Worm (Caenorhabditis elegans) whole organism, L1 larva: ENCODE data around the gene apd-3.
A peak's percentile ranks its signal among the peaks of the same experiment; 100 is the strongest.

ENCODE experiments used
- C04F5.9 ChIP-seq: sonication (generic microtip); optimal IDR thresholded peaks from 2 replicates; lab custom pipeline; 2016; ENCODE audit warnings: missing genetic modification characterization, missing compliant biosample characterization
- C16A3.4 ChIP-seq: fragments of 150-350 bp; optimal IDR thresholded peaks from 2 replicates; lab custom pipeline; 2014; ENCODE audit warnings: missing biosample characterization, missing genetic modification characterization
- C34B4.2 ChIP-seq: sonication (generic microtip); optimal IDR thresholded peaks from 2 replicates; lab custom pipeline; 2017; ENCODE audit warnings: mild to moderate bottlenecking, missing genetic modification characterization, missing compliant biosample characterization
- F16B12.6 ChIP-seq: fragments of 150-350 bp; optimal IDR thresholded peaks from 2 replicates; lab custom pipeline; 2014; ENCODE audit warnings: missing biosample characterization, missing genetic modification characterization
- Y116A8C.19 ChIP-seq: sonication (generic microtip); optimal IDR thresholded peaks from 2 replicates; lab custom pipeline; 2016; ENCODE audit warnings: missing compliant biosample characterization, missing genetic modification characterization, borderline replicate concordance
- aly-2 ChIP-seq: fragments of 150-350 bp; optimal IDR thresholded peaks from 2 replicates; lab custom pipeline; 2014; ENCODE audit warnings: missing biosample characterization, missing genetic modification characterization
- ceh-8 ChIP-seq: fragments of 200-800 bp; sonication (Bioruptor generic); optimal IDR thresholded peaks from 2 replicates; lab custom pipeline; 2018; ENCODE audit warnings: mild to moderate bottlenecking, missing genetic modification characterization, moderate library complexity, missing compliant biosample characterization
- ceh-88 ChIP-seq: fragments of 200-800 bp; sonication (Bioruptor generic); IDR thresholded peaks from 2 replicates; pipeline ENCODE4 v1.3.6; 2022; ENCODE audit warnings: missing genetic modification characterization, missing compliant biosample characterization
- ceh-90 ChIP-seq: sonication (generic microtip); optimal IDR thresholded peaks from 2 replicates; lab custom pipeline; 2016; ENCODE audit warnings: missing genetic modification characterization, missing compliant biosample characterization
- ces-1 ChIP-seq: fragments of 150-350 bp; optimal IDR thresholded peaks from 2 replicates; lab custom pipeline; 2014; ENCODE audit warnings: missing biosample characterization, missing genetic modification reagents, missing genetic modification characterization
- dpl-1 ChIP-seq, 3 experiments: fragments of 150-350 bp in 2 of 3; sonication (generic microtip) in 1 of 3; optimal IDR thresholded peaks; 2 replicates each; lab custom pipeline; 2014 to 2017; ENCODE audit warnings: missing biosample characterization in 3 of 3, missing genetic modification characterization in 3 of 3, missing genetic modification reagents in 3 of 3
- efl-3 ChIP-seq: fragments of 200-800 bp; sonication (Bioruptor generic); optimal IDR thresholded peaks from 2 replicates; lab custom pipeline; 2018; ENCODE audit warnings: mild to moderate bottlenecking, missing genetic modification characterization, missing compliant biosample characterization
- egl-27 ChIP-seq, 2 experiments: fragments of 150-350 bp in 1 of 2; sonication (generic microtip); optimal IDR thresholded peaks; 3 replicates each; lab custom pipeline; 2017 to 2018; ENCODE audit warnings: missing biosample characterization in 2 of 2, missing genetic modification characterization in 2 of 2, missing genetic modification reagents in 2 of 2
- elt-2 ChIP-seq: sonication (generic microtip); optimal IDR thresholded peaks from 2 replicates; lab custom pipeline; 2016; ENCODE audit warnings: missing genetic modification characterization, mild to moderate bottlenecking, inconsistent platforms, missing compliant biosample characterization, missing genetic modification reagents
- ets-5 ChIP-seq: fragments of 200-800 bp; sonication (Bioruptor generic); IDR thresholded peaks from 2 replicates; pipeline ENCODE4 v1.3.6; 2022; ENCODE audit warnings: missing genetic modification characterization, missing compliant biosample characterization
- hlh-17 ChIP-seq: fragments of 200-800 bp; sonication (Bioruptor generic); optimal IDR thresholded peaks from 2 replicates; lab custom pipeline; 2018; ENCODE audit warnings: missing genetic modification characterization, mild to moderate bottlenecking, missing compliant biosample characterization, moderate library complexity, borderline replicate concordance
- hlh-4 ChIP-seq: sonication (generic microtip); optimal IDR thresholded peaks from 2 replicates; lab custom pipeline; 2016; ENCODE audit warnings: mild to moderate bottlenecking, missing genetic modification characterization, missing compliant biosample characterization
- hpl-2 ChIP-seq: fragments of 150-350 bp; optimal IDR thresholded peaks from 2 replicates; lab custom pipeline; 2014; ENCODE audit warnings: missing biosample characterization, missing genetic modification reagents, missing genetic modification characterization
- irx-1 ChIP-seq: sonication (generic microtip); optimal IDR thresholded peaks from 2 replicates; lab custom pipeline; 2016; ENCODE audit warnings: missing genetic modification characterization, missing compliant biosample characterization
- lin-13 ChIP-seq: fragments of 150-350 bp; optimal IDR thresholded peaks from 2 replicates; lab custom pipeline; 2014; ENCODE audit warnings: missing biosample characterization, missing genetic modification reagents, missing genetic modification characterization
- lin-14 ChIP-seq: fragments of 200-800 bp; sonication (Bioruptor generic); optimal IDR thresholded peaks from 2 replicates; lab custom pipeline; 2018; ENCODE audit warnings: mild to moderate bottlenecking, missing genetic modification characterization, moderate library complexity, missing compliant biosample characterization
- lin-15B ChIP-seq: fragments of 150-350 bp; sonication (generic microtip); optimal IDR thresholded peaks from 3 replicates; lab custom pipeline; 2014; ENCODE audit warnings: missing biosample characterization, missing genetic modification characterization
- lin-39 ChIP-seq: fragments of 150-350 bp; optimal IDR thresholded peaks from 2 replicates; lab custom pipeline; 2014; ENCODE audit warnings: missing biosample characterization, missing genetic modification reagents, missing genetic modification characterization
- mdl-1 ChIP-seq, 2 experiments: fragments of 150-350 bp; optimal IDR thresholded peaks; 2 replicates each; lab custom pipeline; 2014 to 2017; ENCODE audit warnings: missing biosample characterization in 2 of 2, missing genetic modification characterization in 2 of 2, inconsistent platforms in 1 of 2
- mef-2 ChIP-seq: fragments of 150-350 bp; optimal IDR thresholded peaks from 2 replicates; lab custom pipeline; 2014; ENCODE audit warnings: missing biosample characterization, missing genetic modification characterization
- mep-1 ChIP-seq: fragments of 150-350 bp; optimal IDR thresholded peaks from 2 replicates; lab custom pipeline; 2014; ENCODE audit warnings: missing biosample characterization, missing genetic modification characterization
- nhr-11 ChIP-seq: fragments of 150-350 bp; optimal IDR thresholded peaks from 2 replicates; lab custom pipeline; 2014; ENCODE audit warnings: missing biosample characterization, missing genetic modification characterization
- nhr-12 ChIP-seq: sonication (generic microtip); optimal IDR thresholded peaks from 2 replicates; lab custom pipeline; 2017; ENCODE audit warnings: missing biosample characterization, missing genetic modification characterization
- nhr-20 ChIP-seq: sonication (generic microtip); optimal IDR thresholded peaks from 2 replicates; lab custom pipeline; 2016; ENCODE audit warnings: mild to moderate bottlenecking, missing genetic modification characterization, missing compliant biosample characterization
- nhr-28 ChIP-seq: fragments of 150-350 bp; optimal IDR thresholded peaks from 2 replicates; lab custom pipeline; 2014; ENCODE audit warnings: missing biosample characterization, missing genetic modification characterization
- nhr-47 ChIP-seq: sonication (generic microtip); optimal IDR thresholded peaks from 2 replicates; lab custom pipeline; 2016; ENCODE audit warnings: mild to moderate bottlenecking, missing genetic modification characterization, moderate library complexity, missing compliant biosample characterization
- nhr-71 ChIP-seq: sonication (generic microtip); optimal IDR thresholded peaks from 2 replicates; lab custom pipeline; 2016; ENCODE audit warnings: mild to moderate bottlenecking, missing genetic modification characterization, moderate library complexity, missing compliant biosample characterization
- nhr-76 ChIP-seq: sonication (generic microtip); optimal IDR thresholded peaks from 2 replicates; lab custom pipeline; 2017; ENCODE audit warnings: missing biosample characterization, missing genetic modification characterization
- nhr-77 ChIP-seq: fragments of 150-350 bp; optimal IDR thresholded peaks from 2 replicates; lab custom pipeline; 2014; ENCODE audit warnings: missing biosample characterization, missing genetic modification characterization
- nhr-85 ChIP-seq: sonication (generic microtip); peaks from one replicate; lab custom pipeline; 2016; ENCODE audit warnings: missing genetic modification characterization, inconsistent platforms, missing compliant biosample characterization
- nhr-90 ChIP-seq: sonication (generic microtip); optimal IDR thresholded peaks from 2 replicates; lab custom pipeline; 2016; ENCODE audit warnings: mild to moderate bottlenecking, missing genetic modification characterization, missing compliant biosample characterization; ENCODE audit not compliant: poor library complexity
- skn-1 ChIP-seq: fragments of 150-350 bp; optimal IDR thresholded peaks from 2 replicates; lab custom pipeline; 2014; ENCODE audit warnings: missing biosample characterization, missing genetic modification characterization
- snpc-4 ChIP-seq: fragments of 150-350 bp; optimal IDR thresholded peaks from 2 replicates; lab custom pipeline; 2014; ENCODE audit warnings: missing biosample characterization, missing genetic modification characterization
- snu-23 ChIP-seq: sonication (generic microtip); optimal IDR thresholded peaks from 2 replicates; lab custom pipeline; 2016; ENCODE audit warnings: missing genetic modification characterization, missing compliant biosample characterization
- sox-4 ChIP-seq: sonication (generic microtip); optimal IDR thresholded peaks from 2 replicates; lab custom pipeline; 2016; ENCODE audit warnings: missing genetic modification characterization, missing compliant biosample characterization
- sptf-1 ChIP-seq: fragments of 150-350 bp; optimal IDR thresholded peaks from 2 replicates; lab custom pipeline; 2014; ENCODE audit warnings: missing biosample characterization, missing genetic modification characterization
- swsn-7 ChIP-seq: sonication (generic microtip); optimal IDR thresholded peaks from 2 replicates; lab custom pipeline; 2016; ENCODE audit warnings: missing genetic modification characterization, missing compliant biosample characterization
- tbx-2 ChIP-seq: sonication (generic microtip); optimal IDR thresholded peaks from 2 replicates; lab custom pipeline; 2016; ENCODE audit warnings: missing genetic modification characterization, missing compliant biosample characterization
- unc-130 ChIP-seq: fragments of 150-350 bp; optimal IDR thresholded peaks from 2 replicates; lab custom pipeline; 2017; ENCODE audit warnings: missing biosample characterization, missing genetic modification characterization, inconsistent platforms
- unc-98 ChIP-seq: fragments of 200-800 bp; sonication (Bioruptor generic); IDR thresholded peaks from 2 replicates; pipeline ENCODE4 v1.3.6; 2022; ENCODE audit warnings: missing genetic modification characterization, missing compliant biosample characterization
- vab-15 ChIP-seq: sonication (generic microtip); optimal IDR thresholded peaks from 2 replicates; lab custom pipeline; 2017; ENCODE audit warnings: missing genotype, mild to moderate bottlenecking, missing genetic modification characterization, missing compliant biosample characterization
- xbp-1 ChIP-seq: sonication (generic microtip); optimal IDR thresholded peaks from 2 replicates; lab custom pipeline; 2016; ENCODE audit warnings: missing genetic modification characterization, missing compliant biosample characterization
- ztf-11 ChIP-seq, 2 experiments: sonication (generic microtip); optimal IDR thresholded peaks; 2 replicates each; lab custom pipeline; 2016 to 2017; ENCODE audit warnings: missing genetic modification characterization in 2 of 2, missing biosample characterization in 1 of 2, missing compliant biosample characterization in 1 of 2
- ztf-4 ChIP-seq: fragments of 150-350 bp; optimal IDR thresholded peaks from 2 replicates; lab custom pipeline; 2014; ENCODE audit warnings: missing biosample characterization, missing genetic modification characterization

The apd-3 gene

ce11 chrII:3520988-3521850, 25.0 kb downstream of the apd-3 start, which contains the start of gene W09G10.9 (continued):
- TF ChIP-seq nhr-47 (tag; lab: Kevin White, UChicago) = peak; percentile 84
- TF ChIP-seq nhr-71 (tag; lab: Kevin White, UChicago) = peak; percentile 80
- TF ChIP-seq ceh-90 = no peak
- no peak for TF ChIP-seq ceh-8 (GFP tag; lab: Kevin White, UChicago)
- peak in 1 of 2 experiments; percentile 56 for TF ChIP-seq ztf-11 (tag; optimal IDR thresholded peaks at IDR 0.05; lab: Kevin White, UChicago)
- TF ChIP-seq xbp-1 = peak; percentile 72
- no peak for TF ChIP-seq egl-27 (tag; optimal IDR thresholded peaks at IDR 0.05; lab: Kevin White, UChicago)
- TF ChIP-seq C04F5.9 (tag; lab: Kevin White, UChicago) = no peak
- no peak for TF ChIP-seq Y116A8C.19 (tag; lab: Kevin White, UChicago)
- TF ChIP-seq nhr-11 = no peak
- TF ChIP-seq ceh-88 (GFP tag; lab: Robert Waterston, UW) = peak; percentile 73
- TF ChIP-seq snpc-4 = peak; percentile 27
- no peak for TF ChIP-seq vab-15 (tag; lab: Kevin White, UChicago)
- TF ChIP-seq nhr-28 (tag; lab: Kevin White, UChicago) = no peak
- TF ChIP-seq dpl-1 (GFP tag; optimal IDR thresholded peaks at IDR 0.05; lab: Kevin White, UChicago) = peak; percentile 8 to 47 (median 43)
- TF ChIP-seq sox-4 (tag; lab: Kevin White, UChicago) = no peak
- no peak for TF ChIP-seq efl-3 (GFP tag; lab: Kevin White, UChicago)
- peak; percentile 41 for TF ChIP-seq C16A3.4 (tag; lab: Kevin White, UChicago)
- no peak for TF ChIP-seq C34B4.2 (tag; lab: Kevin White, UChicago)
- peak; percentile 23 for TF ChIP-seq mep-1 (tag; lab: Kevin White, UChicago)
- TF ChIP-seq elt-2 (tag; lab: Kevin White, UChicago) = peak; percentile 23
- TF ChIP-seq ztf-4 (tag; lab: Kevin White, UChicago) = no peak
- peak; percentile 41 for TF ChIP-seq skn-1
- peak; percentile 71 for TF ChIP-seq lin-14
- TF ChIP-seq nhr-20 (tag; lab: Kevin White, UChicago) = peak; percentile 78
- peak; percentile 52 for TF ChIP-seq nhr-77 (tag; lab: Kevin White, UChicago)
- TF ChIP-seq unc-98 = no peak
- peak; percentile 66 for TF ChIP-seq tbx-2 (tag; lab: Kevin White, UChicago)
- peak; percentile 63 for TF ChIP-seq nhr-85 (tag; lab: Kevin White, UChicago)
- TF ChIP-seq irx-1 (tag; lab: Kevin White, UChicago) = peak; percentile 40
- TF ChIP-seq mdl-1 (tag; optimal IDR thresholded peaks at IDR 0.05; lab: Kevin White, UChicago) = peak in 1 of 2 experiments; percentile 61
- TF ChIP-seq nhr-12 (tag; lab: Kevin White, UChicago) = no peak
- TF ChIP-seq hlh-4 (tag; lab: Kevin White, UChicago) = no peak
- no peak for TF ChIP-seq sptf-1
- no peak for TF ChIP-seq hlh-17 (GFP tag; lab: Kevin White, UChicago)
- TF ChIP-seq ces-1 = no peak
- TF ChIP-seq lin-13 (GFP tag; lab: Kevin White, UChicago) = peak; percentile 32

ce11 chrII:3518961-3519544, 27.2 kb downstream of the apd-3 start, which contains the start of gene clec-126:
clec-126 (plus strand) TSS chrII:3519494.
- TF ChIP-seq nhr-71 (tag; lab: Kevin White, UChicago) (peak; percentile 81), swsn-7 (peak; percentile 65), mdl-1 (tag; optimal IDR thresholded peaks at IDR 0.05; lab: Kevin White, UChicago) (peak in 1 of 2 experiments; percentile 50), lin-15B (peak; percentile 24), Y116A8C.19 (tag; lab: Kevin White, UChicago) (no peak), hpl-2 (GFP tag; lab: Kevin White, UChicago) (no peak), mef-2 (tag; lab: Kevin White, UChicago) (peak; percentile 15), nhr-90 (tag; lab: Kevin White, UChicago) (peak; percentile 90), hlh-17 (GFP tag; lab: Kevin White, UChicago) (no peak), ces-1 (no peak), lin-13 (GFP tag; lab: Kevin White, UChicago) (peak; percentile 79), snpc-4 (no peak), F16B12.6 (tag; lab: Kevin White, UChicago) (peak; percentile 28), ets-5 (no peak), snu-23 (GFP tag; lab: Kevin White, UChicago) (peak; percentile 87), unc-130 (no peak), elt-2 (tag; lab: Kevin White, UChicago) (peak; percentile 65), nhr-28 (tag; lab: Kevin White, UChicago) (no peak), aly-2 (tag; lab: Kevin White, UChicago) (no peak), skn-1 (peak; percentile 47), nhr-47 (tag; lab: Kevin White, UChicago) (peak; percentile 83), lin-39 (tag; lab: Kevin White, UChicago) (no peak), nhr-76 (tag; lab: Kevin White, UChicago) (no peak)
